Fruit fly (Drosophila melanogaster) Kc167 (cell line): ENCODE results near the gene beta4GalT7.

ENCODE experiments used
- Myc ChIP-seq: fragments of >200 bp; optimal IDR thresholded peaks from 2 replicates; lab custom pipeline; 2017; ENCODE audit warnings: missing external identifiers
- Sin3A ChIP-seq: fragments of >200 bp; optimal IDR thresholded peaks from 2 replicates; lab custom pipeline; 2018; ENCODE audit warnings: missing external identifiers
- h ChIP-seq: fragments of >200 bp; optimal IDR thresholded peaks from 3 replicates; lab custom pipeline; 2018; ENCODE audit warnings: missing external identifiers
- insv ChIP-seq: fragments of >200 bp; optimal IDR thresholded peaks from 3 replicates; lab custom pipeline; 2018; ENCODE audit warnings: missing external identifiers
- psq ChIP-seq: fragments of >200 bp; optimal IDR thresholded peaks from 2 replicates; lab custom pipeline; 2017; ENCODE audit warnings: missing external identifiers
- ttk ChIP-seq: sonication (Bioruptor generic); optimal IDR thresholded peaks from 2 replicates; lab custom pipeline; 2017; ENCODE audit warnings: missing external identifiers

beta4GalT7 gene

dm6 chr3R:25064907-25065841, 42.1 kb downstream of the beta4GalT7 start, which contains the start of the genes veli and PQBP1:
Gene veli (minus strand): TSS chr3R:25065591.
Gene PQBP1 (plus strand): TSS chr3R:25065791.
- TF ChIP-seq Sin3A (lab: Kevin White, UChicago) (no peak), psq (lab: Kevin White, UChicago) (no peak), ttk (no peak), Myc (lab: Kevin White, UChicago) (no peak), h (lab: Kevin White, UChicago) (no peak), insv (lab: Kevin White, UChicago) (no peak)

dm6 chr3R:25066856-25067255, 43.8 kb downstream of the beta4GalT7 start:
- TF ChIP-seq psq (lab: Kevin White, UChicago) (no peak), Myc (lab: Kevin White, UChicago) (no peak), insv (lab: Kevin White, UChicago) (no peak), h (lab: Kevin White, UChicago) (no peak), Sin3A (lab: Kevin White, UChicago) (no peak), ttk (no peak)

dm6 chr3R:25069569-25069968, 46.5 kb downstream of the beta4GalT7 start, which contains the start of the genes Stt3B and CG11839:
Gene Stt3B (minus strand): TSS chr3R:25069637.
Gene CG11839 (plus strand): TSS chr3R:25069927.
- TF ChIP-seq psq (lab: Kevin White, UChicago) (no peak), ttk (no peak), insv (lab: Kevin White, UChicago) (no peak), Myc (lab: Kevin White, UChicago) (no peak), h (lab: Kevin White, UChicago) (no peak), Sin3A (lab: Kevin White, UChicago) (no peak)

dm6 chr3R:25070871-25071270, 47.8 kb downstream of the beta4GalT7 start, which contains the start of gene CG11836:
Gene CG11836 (plus strand): TSS chr3R:25071126.
- TF ChIP-seq psq (lab: Kevin White, UChicago) (no peak), insv (lab: Kevin White, UChicago) (no peak), Sin3A (lab: Kevin White, UChicago) (no peak), ttk (no peak), Myc (lab: Kevin White, UChicago) (no peak), h (lab: Kevin White, UChicago) (no peak)
